Worm (Caenorhabditis elegans) whole organism, early embryonic: ENCODE data around the gene ZK1290.1.

ENCODE experiments used
- ama-1 ChIP-seq: fragments of 150-350 bp; optimal IDR thresholded peaks from 2 replicates; lab custom pipeline; 2014
- ceh-13 ChIP-seq: fragments of 200-800 bp; sonication (Bioruptor generic); optimal IDR thresholded peaks from 2 replicates; lab custom pipeline; 2018; ENCODE audit warnings: mild to moderate bottlenecking, missing genetic modification characterization, missing compliant biosample characterization
- flt-1 ChIP-seq: fragments of 200-800 bp; sonication (Bioruptor generic); IDR thresholded peaks from 2 replicates; pipeline ENCODE4 v1.3.6; 2022; ENCODE audit warnings: missing genetic modification characterization, missing compliant biosample characterization
- hmbx-1 ChIP-seq: sonication (generic microtip); optimal IDR thresholded peaks from 2 replicates; lab custom pipeline; 2016; ENCODE audit warnings: mild to moderate bottlenecking, missing genetic modification characterization, missing compliant biosample characterization
- hmg-4 ChIP-seq: fragments of 200-800 bp; sonication (Bioruptor generic); optimal IDR thresholded peaks from 2 replicates; lab custom pipeline; 2018; ENCODE audit warnings: mild to moderate bottlenecking, missing genetic modification characterization, missing compliant biosample characterization
- hnd-1 ChIP-seq: sonication (generic microtip); optimal IDR thresholded peaks from 2 replicates; lab custom pipeline; 2016; ENCODE audit warnings: missing genetic modification characterization, missing compliant biosample characterization
- scrt-1 ChIP-seq: fragments of 200-800 bp; sonication (Bioruptor generic); IDR thresholded peaks from 2 replicates; pipeline ENCODE4 v1.3.6; 2022; ENCODE audit warnings: missing genetic modification characterization, missing compliant biosample characterization
- sea-1 ChIP-seq: fragments of 200-800 bp; sonication (Bioruptor generic); conservative IDR thresholded peaks from 2 replicates; pipeline ENCODE4 v1.3.6; 2022; ENCODE audit warnings: missing genetic modification characterization, missing compliant biosample characterization
- tbx-11 ChIP-seq: fragments of 200-800 bp; sonication (Bioruptor generic); IDR thresholded peaks from 2 replicates; pipeline ENCODE4 v1.3.6; 2022; ENCODE audit warnings: missing genetic modification characterization, missing compliant biosample characterization
- tra-4 ChIP-seq: sonication (generic microtip); optimal IDR thresholded peaks from 2 replicates; lab custom pipeline; 2017; ENCODE audit warnings: missing genetic modification characterization, missing compliant biosample characterization

ce11 chrII:7534934-7535333 is 26.6 kb upstream of the ZK1290.1 start, which contains the start of gene ZK1290.13:
- TF ChIP-seq hmg-4 (GFP tag; lab: Kevin White, UChicago) (no peak), ama-1 (lab: Kevin White, UChicago) (no peak), sea-1 (no peak), hnd-1 (tag; lab: Kevin White, UChicago) (no peak), hmbx-1 (tag; lab: Kevin White, UChicago) (no peak), flt-1 (GFP tag; lab: Robert Waterston, UW) (no peak), scrt-1 (GFP tag; lab: Robert Waterston, UW) (no peak), tra-4 (tag; lab: Kevin White, UChicago) (no peak), tbx-11 (GFP tag; lab: Robert Waterston, UW) (no peak), ceh-13 (GFP tag; lab: Kevin White, UChicago) (no peak)
